Worm (Caenorhabditis elegans): ENCODE data around the gene F58H1.6.

Gene F58H1.6

ce11 chrV:11985384-11985783 is 43.0 kb downstream of the F58H1.6 start, which contains the start of gene mans-2:
mans-2 (minus strand) TSS chrV:11985484.
- TF ChIP-seq him-1 (tag; optimal IDR thresholded peaks at IDR 0.05) (no peak), W03F9.2 (tag; optimal IDR thresholded peaks at IDR 0.05) (no peak), dao-5 (tag; optimal IDR thresholded peaks at IDR 0.05) (no peak)

- TF ChIP-seq dao-5 (tag; optimal IDR thresholded peaks at IDR 0.05) (no peak), him-1 (tag; optimal IDR thresholded peaks at IDR 0.05) (no peak), W03F9.2 (tag; optimal IDR thresholded peaks at IDR 0.05) (no peak)
Observed at ce11 chrV:11986078-11986869, 43.8 kb downstream of the F58H1.6 start.

ce11 chrV:11989861-11990260 is 47.4 kb downstream of the F58H1.6 start:
- TF ChIP-seq him-1 (tag; optimal IDR thresholded peaks at IDR 0.05), result no peak
- TF ChIP-seq dao-5 (tag; optimal IDR thresholded peaks at IDR 0.05), result no peak
- TF ChIP-seq W03F9.2 (tag; optimal IDR thresholded peaks at IDR 0.05), result no peak

ce11 chrV:11990511-11991127 is 48.2 kb downstream of the F58H1.6 start:
- TF ChIP-seq dao-5 (tag; optimal IDR thresholded peaks at IDR 0.05) (no peak), him-1 (tag; optimal IDR thresholded peaks at IDR 0.05) (no peak), W03F9.2 (tag; optimal IDR thresholded peaks at IDR 0.05) (no peak)

ce11 chrV:11993706-11994345 is 51.4 kb downstream of the F58H1.6 start, which contains the start of the genes cyl-1 and C52E4.7:
cyl-1 (minus strand) TSS chrV:11993723.
C52E4.7 (plus strand) TSS chrV:11994295.
- peak; percentile 51 for TF ChIP-seq W03F9.2 (tag; optimal IDR thresholded peaks at IDR 0.05)
- no peak for TF ChIP-seq him-1 (tag; optimal IDR thresholded peaks at IDR 0.05)
